Fruit fly (Drosophila melanogaster): ENCODE results near the gene CG12520.

CG12520 gene

dm6 chr3L:12861255-12861899 lies 41.2 kb downstream of the CG12520 start, which contains the start of gene CG32107 (continued):
- TF ChIP-seq CG4424 (GFP tag; optimal IDR thresholded peaks at IDR 0.05): peak; percentile 19
- TF ChIP-seq Awh (GFP tag; IDR thresholded peaks at IDR 0.05): no peak
- TF ChIP-seq tgo (GFP tag; IDR thresholded peaks at IDR 0.05): no peak
- no peak for TF ChIP-seq Nf-YC (tag; optimal IDR thresholded peaks at IDR 0.05)
- TF ChIP-seq ab (GFP tag; optimal IDR thresholded peaks at IDR 0.05): no peak
- TF ChIP-seq CG43689 (GFP tag; IDR thresholded peaks at IDR 0.05): no peak
- no peak for TF ChIP-seq D19B (GFP tag; optimal IDR thresholded peaks at IDR 0.05)
- TF ChIP-seq CG7963 (GFP tag; IDR thresholded peaks at IDR 0.05; ENCODE audit: partially characterized antibody): no peak
- TF ChIP-seq Drgx (GFP tag; IDR thresholded peaks at IDR 0.05): no peak
- TF ChIP-seq rib (GFP tag; IDR thresholded peaks at IDR 0.05): no peak
- no peak for TF ChIP-seq odd (GFP tag; optimal IDR thresholded peaks at IDR 0.05)
- peak; percentile 23 for TF ChIP-seq fd102C (GFP tag; optimal IDR thresholded peaks at IDR 0.05)
- TF ChIP-seq lilli (GFP tag; optimal IDR thresholded peaks at IDR 0.05): no peak
- TF ChIP-seq Med (GFP tag): no peak
- no peak for TF ChIP-seq CG8281 (tag; optimal IDR thresholded peaks at IDR 0.05)
- no peak for TF ChIP-seq Sry-δ (GFP tag; optimal IDR thresholded peaks at IDR 0.05)
- TF ChIP-seq CG8924 (tag; optimal IDR thresholded peaks at IDR 0.05): no peak
- no peak for TF ChIP-seq CG34422 (GFP tag; IDR thresholded peaks at IDR 0.05)
- no peak for TF ChIP-seq Usf (GFP tag; optimal IDR thresholded peaks at IDR 0.05)
- peak; percentile 95 for TF ChIP-seq stwl (tag; optimal IDR thresholded peaks at IDR 0.05)
- peak; percentile 13 for TF ChIP-seq dmrt11E (tag; optimal IDR thresholded peaks at IDR 0.05)
- TF ChIP-seq CG3726 (GFP tag; IDR thresholded peaks at IDR 0.05): no peak
- TF ChIP-seq zen2 (GFP tag; IDR thresholded peaks at IDR 0.05; ENCODE audit: partially characterized antibody): no peak
- TF ChIP-seq CG12744 (GFP tag; optimal IDR thresholded peaks at IDR 0.05): no peak
- peak; percentile 30 for TF ChIP-seq Ets65A (GFP tag)
- TF ChIP-seq CG10366 (GFP tag; IDR thresholded peaks at IDR 0.05): no peak
- TF ChIP-seq CG17829 (tag; optimal IDR thresholded peaks at IDR 0.05): peak; percentile 49
- TF ChIP-seq GATAe (GFP tag; conservative IDR thresholded peaks at IDR 0.05): no peak
- no peak for TF ChIP-seq otp (GFP tag; IDR thresholded peaks at IDR 0.05)
- no peak for TF ChIP-seq fru (optimal IDR thresholded peaks at IDR 0.05)
- no peak for TF ChIP-seq CG17186 (GFP tag; optimal IDR thresholded peaks at IDR 0.05)
- no peak for TF ChIP-seq ase (GFP tag; IDR thresholded peaks at IDR 0.05)
- TF ChIP-seq CG11085 (GFP tag; IDR thresholded peaks at IDR 0.05): no peak
- TF ChIP-seq D (optimal IDR thresholded peaks at IDR 0.05): no peak
- no peak for TF ChIP-seq D (GFP tag; optimal IDR thresholded peaks at IDR 0.05)
- no peak for TF ChIP-seq TFAM (GFP tag; optimal IDR thresholded peaks at IDR 0.05)
- no peak for TF ChIP-seq ken (GFP tag; IDR thresholded peaks at IDR 0.05)
- peak; percentile 1 for TF ChIP-seq pzg (GFP tag; optimal IDR thresholded peaks at IDR 0.05)
- TF ChIP-seq trem (tag; optimal IDR thresholded peaks at IDR 0.05): peak; percentile 53
- peak in 1 of 2 experiments; percentile 13 for TF ChIP-seq insv (GFP tag; optimal IDR thresholded peaks at IDR 0.05)
- TF ChIP-seq Taf1 (GFP tag; IDR thresholded peaks at IDR 0.05): no peak
- TF ChIP-seq Mad (GFP tag; optimal IDR thresholded peaks at IDR 0.05): no peak
- TF ChIP-seq Hey (tag; optimal IDR thresholded peaks at IDR 0.05): no peak
- TF ChIP-seq CG8359 (GFP tag; optimal IDR thresholded peaks at IDR 0.05; ENCODE audit: borderline replicate concordance): no peak
- no peak for TF ChIP-seq gfzf (GFP tag; optimal IDR thresholded peaks at IDR 0.05)
- TF ChIP-seq CG7745 (tag; optimal IDR thresholded peaks at IDR 0.05): no peak
- TF ChIP-seq sens (GFP tag): peak; percentile 82
- TF ChIP-seq unpg (GFP tag; optimal IDR thresholded peaks at IDR 0.05): no peak
- peak; percentile 9 for TF ChIP-seq gem (tag; optimal IDR thresholded peaks at IDR 0.05)
- peak; percentile 36; the same call in 1 of the 2 replicates for TF ChIP-seq amos (GFP tag; IDR thresholded peaks at IDR 0.05; ENCODE audit: partially characterized antibody)

Data from whole organism, embryonic.